Worm (Caenorhabditis elegans) whole organism, L4/young adult: ENCODE results near the gene Y43F8B.15.

ENCODE experiments used
- W03F9.2 ChIP-seq: fragments of 150-350 bp; optimal IDR thresholded peaks from 2 replicates; lab custom pipeline; 2014; ENCODE audit warnings: missing biosample characterization, missing genetic modification characterization
- him-1 ChIP-seq: sonication (generic microtip); optimal IDR thresholded peaks from 2 replicates; lab custom pipeline; 2016; ENCODE audit warnings: missing genotype, missing genetic modification reagents, missing genetic modification characterization, missing compliant biosample characterization

- no peak for TF ChIP-seq him-1 (tag; lab: Kevin White, UChicago)
- no peak for TF ChIP-seq W03F9.2 (tag; lab: Kevin White, UChicago)
Observed at ce11 chrV:19491302-19491701, 29.4 kb upstream of the Y43F8B.15 start, which contains the start of gene Y43F8B.29.
